Worm (Caenorhabditis elegans) whole organism, L2 larva: ENCODE results near the gene T28A11.22.

ENCODE experiments used
- lin-13 ChIP-seq: fragments of 150-350 bp; optimal IDR thresholded peaks from 2 replicates; lab custom pipeline; 2014; ENCODE audit warnings: missing biosample characterization, missing genetic modification reagents, missing genetic modification characterization
- lin-39 ChIP-seq: fragments of 150-350 bp; optimal IDR thresholded peaks from 2 replicates; lab custom pipeline; 2014; ENCODE audit warnings: missing biosample characterization, missing genetic modification reagents, missing genetic modification characterization
- nhr-6 ChIP-seq: fragments of 150-350 bp; optimal IDR thresholded peaks from 2 replicates; lab custom pipeline; 2014; ENCODE audit warnings: missing biosample characterization, missing genetic modification characterization

DNA sequence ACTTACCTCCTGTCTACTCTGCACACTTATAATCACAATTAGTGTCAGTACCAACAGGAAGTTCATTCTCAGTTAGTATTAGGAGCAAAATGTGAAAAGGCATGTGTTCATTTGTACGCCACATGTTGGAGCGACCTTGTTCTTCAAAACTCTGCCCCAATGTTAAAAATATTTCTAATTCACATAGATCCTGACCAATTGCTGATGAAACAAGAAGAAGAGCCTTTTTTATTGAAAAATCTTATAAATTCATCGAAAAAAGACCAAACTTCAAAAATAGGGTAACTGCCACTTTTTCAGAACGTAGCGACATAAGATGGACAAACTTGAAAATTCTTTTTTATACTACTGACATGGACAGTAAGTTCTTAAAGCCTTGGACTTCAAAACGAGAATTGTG is 8.8 kb downstream of the T28A11.22 start, which contains the start of gene T28A11.17:
- no peak for TF ChIP-seq nhr-6 (tag; lab: Kevin White, UChicago)
- TF ChIP-seq lin-39 (tag; lab: Kevin White, UChicago), result no peak
- no peak for TF ChIP-seq lin-13 (GFP tag; lab: Kevin White, UChicago)
